Fruit fly (Drosophila melanogaster): ENCODE data around the gene CG34251.
A peak's percentile ranks its signal among the peaks of the same experiment; 100 is the strongest.

The CG34251 gene

DNA sequence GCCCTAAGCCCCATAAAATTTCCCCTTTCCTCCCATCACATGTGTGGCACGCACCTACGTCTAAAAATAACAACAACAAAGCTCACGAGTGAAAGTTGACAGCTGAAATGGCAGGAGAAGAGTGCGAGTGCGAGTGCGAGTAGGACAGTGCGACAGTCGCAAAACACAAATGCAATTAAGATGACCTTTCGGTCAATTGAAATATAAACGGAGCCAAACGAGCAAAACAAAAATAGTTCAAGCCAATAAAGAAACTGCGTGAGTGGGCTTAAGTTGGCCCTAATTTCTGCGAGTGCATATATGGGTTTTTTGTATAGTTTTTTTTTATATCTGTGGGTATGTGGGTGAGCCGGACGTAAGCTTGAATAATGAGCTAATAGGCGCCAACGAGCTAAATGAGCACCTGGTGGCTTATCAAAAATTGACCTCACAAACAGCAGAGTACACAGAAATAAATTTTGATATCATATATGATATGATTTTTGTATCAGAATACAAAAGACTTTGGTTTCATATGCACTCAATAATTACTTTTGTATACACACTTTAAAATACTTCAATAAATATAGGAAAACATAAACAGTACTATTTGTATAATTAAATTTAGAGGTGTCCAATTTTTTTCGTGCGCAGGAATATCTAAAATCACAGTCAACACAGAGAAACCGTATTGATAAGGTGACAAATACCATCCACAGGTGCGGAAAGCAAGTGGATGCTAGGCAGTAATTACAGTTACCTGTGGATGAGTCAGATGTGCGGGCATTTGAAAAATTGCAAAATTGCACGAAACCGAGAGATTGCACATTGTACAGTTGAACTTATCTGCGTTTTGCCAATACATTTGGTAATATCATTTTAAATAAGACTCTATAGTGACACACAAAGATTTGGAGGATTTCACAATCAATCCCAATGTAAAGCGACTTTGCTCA is 19.4 kb upstream of the CG34251 start:
- TF ChIP-seq noc (tag; optimal IDR thresholded peaks at IDR 0.05): peak; percentile 62

- peak; percentile 23 for TF ChIP-seq noc (tag; optimal IDR thresholded peaks at IDR 0.05)
Observed at dm6 chr3L:17652878-17653700, 18.3 kb upstream of the CG34251 start.

- peak; percentile 92 for TF ChIP-seq noc (tag; optimal IDR thresholded peaks at IDR 0.05)
Observed at dm6 chr3L:17653701-17654667, 17.4 kb upstream of the CG34251 start, which contains the start of the genes Krn, Ndfip and CG7484. TSS of gene Krn (minus strand) at chr3L:17654280. TSS of gene Ndfip (minus strand) at chr3L:17654280. TSS of gene CG7484 (plus strand) at chr3L:17654617.

DNA sequence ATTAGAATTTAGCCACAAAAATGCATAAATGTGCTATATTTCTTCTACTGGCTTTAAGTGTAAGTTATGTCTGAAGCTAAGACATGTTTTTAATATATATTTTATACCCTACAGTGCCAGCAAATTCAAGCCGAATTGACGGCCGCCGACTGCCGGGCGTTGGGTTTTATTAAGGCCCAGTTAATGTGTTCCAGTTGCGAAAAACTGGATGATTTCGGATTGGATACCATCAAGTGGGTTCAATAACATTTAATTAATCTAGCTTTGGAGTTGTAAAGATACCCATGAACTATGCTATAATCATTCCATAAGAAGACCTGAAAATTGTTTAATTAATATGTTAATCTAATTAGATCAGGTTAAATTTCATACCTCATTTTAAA is 16.8 kb upstream of the CG34251 start:
- TF ChIP-seq noc (tag; optimal IDR thresholded peaks at IDR 0.05): no peak

dm6 chr3L:17655837-17656308 is 15.5 kb upstream of the CG34251 start:
- peak; percentile 67 for TF ChIP-seq noc (tag; optimal IDR thresholded peaks at IDR 0.05)

DNA sequence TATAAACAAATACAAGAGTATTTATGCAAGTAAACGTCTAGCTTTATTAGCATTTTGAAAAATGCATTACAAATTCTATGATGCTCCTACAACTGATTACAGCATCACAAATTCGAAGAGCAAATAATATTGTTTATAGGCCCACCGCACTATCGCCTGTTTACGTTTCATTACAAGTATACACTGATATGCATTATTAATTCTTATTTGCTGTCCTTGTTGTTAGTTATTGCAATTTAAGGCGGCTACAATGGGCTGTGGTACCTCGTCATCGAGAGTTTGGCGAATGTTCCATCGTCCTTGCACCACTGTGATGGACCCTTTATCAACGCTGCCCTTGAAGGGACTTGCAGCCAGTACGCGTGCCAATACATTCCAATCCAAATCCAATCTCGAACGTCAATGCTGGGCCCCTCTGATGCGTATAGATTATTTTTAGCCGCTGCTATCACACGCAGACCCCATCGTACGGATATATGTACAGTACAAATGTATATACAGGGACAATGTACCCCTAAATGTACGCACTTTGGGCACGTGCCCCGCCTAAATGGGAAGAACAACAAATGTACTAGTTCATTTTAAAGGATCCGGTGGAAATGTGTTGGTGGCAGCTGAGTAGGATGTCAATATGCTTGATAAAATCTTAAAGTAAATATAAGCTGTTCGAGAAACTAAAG is 14.6 kb upstream of the CG34251 start:
- TF ChIP-seq noc (tag; optimal IDR thresholded peaks at IDR 0.05): no peak

DNA sequence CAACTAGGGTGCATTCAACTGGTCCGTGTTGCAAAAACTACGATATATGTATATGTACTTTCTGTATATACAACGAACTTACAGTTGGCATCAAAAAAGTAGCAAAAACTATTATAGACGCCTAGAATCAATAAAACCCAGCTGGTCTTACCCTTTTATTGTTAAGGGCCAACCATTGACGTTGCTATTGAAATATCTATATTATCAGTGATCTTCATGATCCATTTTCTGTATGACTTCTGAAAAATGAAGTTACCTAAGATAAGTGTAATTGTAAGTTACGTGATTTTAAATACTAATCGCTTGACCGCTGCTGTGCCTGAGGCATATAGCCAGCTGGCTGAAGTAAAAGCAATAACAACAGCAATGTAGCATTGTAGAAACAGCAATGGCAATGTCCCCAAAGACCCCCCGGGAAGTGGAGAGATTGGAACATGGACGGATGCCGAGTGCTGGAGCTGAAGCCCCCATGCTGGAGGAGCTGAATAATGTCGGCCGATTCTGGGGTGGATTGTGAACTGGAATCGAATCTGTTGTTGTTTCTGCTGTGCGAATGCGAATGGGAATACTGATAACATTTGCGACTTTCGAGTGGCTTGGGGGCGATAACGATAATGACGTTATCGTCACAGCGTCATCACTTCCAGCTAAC is 13.6 kb upstream of the CG34251 start:
- TF ChIP-seq noc (tag; optimal IDR thresholded peaks at IDR 0.05): peak; percentile 26

DNA sequence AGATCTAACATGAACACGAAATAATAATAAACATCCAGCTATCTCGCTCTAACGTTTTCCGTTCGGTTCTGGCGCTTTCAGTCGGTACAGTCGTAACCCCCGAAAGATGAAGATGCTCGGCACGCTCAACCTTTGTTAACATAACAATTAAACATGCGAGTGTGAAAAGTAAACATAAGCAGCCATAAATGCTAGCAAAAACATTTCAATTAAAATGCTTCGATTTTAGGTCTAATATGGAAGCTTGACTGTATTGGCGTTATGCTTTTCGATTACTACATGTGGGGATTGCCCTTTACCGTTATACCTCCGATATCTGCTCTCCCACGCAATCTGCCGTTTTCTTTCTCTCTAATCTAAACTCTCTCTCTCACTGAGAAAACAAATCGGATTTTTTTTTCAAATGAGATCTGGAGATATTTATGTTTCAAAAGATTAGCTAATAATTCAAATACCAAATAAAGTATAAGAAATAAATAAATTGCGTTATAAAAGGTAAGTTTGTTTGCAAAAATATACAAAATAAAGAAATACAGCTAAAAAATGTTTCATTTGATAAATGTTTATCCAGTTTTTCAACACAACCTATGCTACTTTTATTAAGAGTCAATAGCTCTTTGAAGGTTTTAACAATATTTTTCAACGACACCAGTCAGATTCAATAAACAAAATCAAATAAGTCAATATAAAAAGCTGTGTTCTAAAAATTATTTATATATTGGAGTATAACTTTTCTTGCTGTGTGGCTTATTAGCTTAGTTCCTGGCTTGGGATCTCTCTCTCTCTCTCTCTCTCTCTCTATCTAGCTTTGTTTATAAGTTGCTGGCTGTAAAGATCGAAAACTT is 12.8 kb upstream of the CG34251 start:
- TF ChIP-seq noc (tag; optimal IDR thresholded peaks at IDR 0.05): peak; percentile 95

DNA sequence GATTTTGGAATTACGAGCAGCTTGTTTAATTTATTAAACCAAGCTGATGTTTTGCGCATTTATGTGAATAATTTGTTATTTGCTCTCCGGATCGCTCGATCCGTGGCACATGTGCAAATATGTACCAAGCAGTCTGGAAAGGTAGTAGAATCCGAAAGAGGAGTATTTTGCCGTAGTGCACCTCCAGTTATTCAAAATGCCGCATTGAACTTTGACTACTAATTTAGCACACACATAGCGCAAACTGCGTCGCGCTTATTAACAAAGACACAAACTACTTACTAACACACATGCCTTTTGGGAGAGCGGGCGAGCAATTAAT is 12.2 kb upstream of the CG34251 start:
- peak; percentile 34 for TF ChIP-seq noc (tag; optimal IDR thresholded peaks at IDR 0.05)

dm6 chr3L:17663647-17664046 is 7.8 kb upstream of the CG34251 start:
- no peak for TF ChIP-seq noc (tag; optimal IDR thresholded peaks at IDR 0.05)

DNA sequence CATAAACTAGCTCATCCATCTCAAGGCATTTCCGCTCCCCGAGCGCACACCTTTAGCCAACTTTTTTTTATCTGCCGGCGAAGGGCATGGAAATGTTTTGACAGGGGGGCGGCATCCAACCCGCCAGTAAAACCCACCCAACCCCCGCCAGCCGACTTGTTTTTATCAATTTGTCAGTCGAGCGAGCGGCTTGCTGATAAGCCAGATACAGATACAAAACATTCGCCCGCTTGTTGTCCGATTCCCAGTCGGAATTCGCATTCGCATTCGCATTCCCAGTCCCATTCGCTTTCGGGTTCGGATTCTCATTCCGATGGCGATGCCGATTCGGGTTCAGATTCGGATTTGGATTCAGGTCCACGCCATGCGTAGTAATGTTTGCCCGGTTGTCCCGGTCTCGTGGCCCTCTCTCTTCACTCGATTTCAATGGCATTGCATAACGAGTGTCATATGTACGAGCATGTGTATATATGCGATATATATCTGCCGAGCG is 6.3 kb upstream of the CG34251 start:
- TF ChIP-seq noc (tag; optimal IDR thresholded peaks at IDR 0.05): peak; percentile 80

DNA sequence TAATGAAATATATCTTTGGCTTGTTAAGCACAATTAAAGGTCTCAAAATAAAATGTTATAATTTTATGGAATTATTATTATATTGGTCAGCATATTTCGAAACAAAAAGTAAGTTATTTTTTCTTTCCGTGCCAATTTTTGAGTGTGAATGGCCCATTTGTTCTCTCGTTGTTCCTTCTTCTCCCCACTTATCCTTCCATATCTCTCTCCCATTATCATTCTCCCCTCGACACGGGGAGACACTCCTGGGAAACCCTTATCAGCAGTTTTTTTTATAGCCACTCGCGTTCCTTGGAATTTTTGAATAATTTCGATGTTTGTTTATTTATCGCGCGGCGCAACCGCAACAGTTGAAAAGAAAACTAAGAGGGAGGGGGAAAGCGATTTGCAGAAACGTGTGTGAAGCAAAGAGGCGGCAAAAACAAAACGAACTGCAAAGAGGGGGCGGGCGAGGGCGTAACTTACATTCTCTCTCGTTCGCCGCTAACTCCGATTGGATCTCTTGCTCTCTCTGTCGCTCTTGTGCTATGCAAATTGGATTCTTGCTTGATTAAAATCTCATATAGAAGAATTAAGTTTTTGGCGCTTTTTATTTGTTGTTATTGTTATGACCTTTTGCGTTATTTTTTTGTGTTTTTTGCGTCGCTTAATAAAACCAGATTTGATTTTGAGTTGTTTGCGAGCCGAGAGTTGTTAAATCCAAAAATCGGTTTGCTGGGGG is 3.6 kb upstream of the CG34251 start:
- TF ChIP-seq noc (tag; optimal IDR thresholded peaks at IDR 0.05): no peak

All from whole organism, larva.